Worm (Caenorhabditis elegans) whole organism, mixed stage, embryonic: ENCODE measurements around the gene ZK899.3.

Experiments
- M03D4.4 ChIP-seq: sonication (generic microtip); optimal IDR thresholded peaks from 2 replicates; lab custom pipeline; 2017; ENCODE audit warnings: mild to moderate bottlenecking, missing genetic modification characterization, missing compliant biosample characterization
- bed-3 ChIP-seq: fragments of 200-800 bp; sonication (Bioruptor generic); optimal IDR thresholded peaks from 3 replicates; lab custom pipeline; 2018; ENCODE audit warnings: mild to moderate bottlenecking, missing genetic modification characterization, moderate library complexity, missing compliant biosample characterization
- blmp-1 ChIP-seq: fragments of 150-350 bp; optimal IDR thresholded peaks from 2 replicates; lab custom pipeline; 2014; ENCODE audit warnings: missing biosample characterization, missing genetic modification characterization
- ceh-39 ChIP-seq: fragments of 150-350 bp; optimal IDR thresholded peaks from 2 replicates; lab custom pipeline; 2014; ENCODE audit warnings: missing biosample characterization, missing genetic modification characterization
- ceh-43 ChIP-seq: fragments of 200-800 bp; sonication (Bioruptor generic); optimal IDR thresholded peaks from 2 replicates; lab custom pipeline; 2018; ENCODE audit warnings: mild to moderate bottlenecking, missing genetic modification characterization, moderate library complexity, missing compliant biosample characterization
- ceh-83 ChIP-seq: fragments of 200-800 bp; sonication (Bioruptor generic); optimal IDR thresholded peaks from 2 replicates; lab custom pipeline; 2018; ENCODE audit warnings: mild to moderate bottlenecking, missing genetic modification characterization, missing compliant biosample characterization
- ces-1 ChIP-seq: fragments of 150-350 bp; optimal IDR thresholded peaks from 2 replicates; lab custom pipeline; 2014; ENCODE audit warnings: missing biosample characterization, missing genetic modification reagents, missing genetic modification characterization
- cnd-1 ChIP-seq: fragments of 200-800 bp; sonication (Bioruptor generic); optimal IDR thresholded peaks from 2 replicates; lab custom pipeline; 2018; ENCODE audit warnings: mild to moderate bottlenecking, missing genetic modification characterization, missing compliant biosample characterization
- drap-1 ChIP-seq: fragments of 200-800 bp; sonication (Bioruptor generic); optimal IDR thresholded peaks from 3 replicates; lab custom pipeline; 2018; ENCODE audit warnings: mild to moderate bottlenecking, missing genetic modification characterization, missing compliant biosample characterization
- elt-1 ChIP-seq: sonication (generic microtip); optimal IDR thresholded peaks from 2 replicates; lab custom pipeline; 2017; ENCODE audit warnings: missing genetic modification characterization, mild to moderate bottlenecking, missing compliant biosample characterization, antibody characterized with exemption, moderate library complexity, borderline replicate concordance; ENCODE audit not compliant: insufficient read depth
- flh-1 ChIP-seq: fragments of 200-800 bp; sonication (Bioruptor generic); optimal IDR thresholded peaks from 2 replicates; lab custom pipeline; 2018; ENCODE audit warnings: mild to moderate bottlenecking, missing genetic modification characterization, moderate library complexity, missing compliant biosample characterization
- lin-13 ChIP-seq: fragments of 150-350 bp; optimal IDR thresholded peaks from 2 replicates; lab custom pipeline; 2014; ENCODE audit warnings: missing biosample characterization, missing genetic modification characterization
- lin-32 ChIP-seq: fragments of 200-800 bp; sonication (Bioruptor generic); optimal IDR thresholded peaks from 2 replicates; lab custom pipeline; 2018; ENCODE audit warnings: mild to moderate bottlenecking, missing genetic modification characterization, missing compliant biosample characterization
- lsy-2 ChIP-seq: fragments of 150-350 bp; optimal IDR thresholded peaks from 2 replicates; lab custom pipeline; 2014; ENCODE audit warnings: missing biosample characterization, missing genetic modification characterization
- mep-1 ChIP-seq: fragments of 150-350 bp; optimal IDR thresholded peaks from 2 replicates; lab custom pipeline; 2017; ENCODE audit warnings: missing biosample characterization, missing genetic modification reagents, missing genetic modification characterization, inconsistent platforms
- mls-2 ChIP-seq: sonication (generic microtip); optimal IDR thresholded peaks from 2 replicates; lab custom pipeline; 2016; ENCODE audit warnings: mild to moderate bottlenecking, missing genetic modification characterization, moderate library complexity, missing compliant biosample characterization
- nhr-12 ChIP-seq: fragments of 150-350 bp; optimal IDR thresholded peaks from 2 replicates; lab custom pipeline; 2014; ENCODE audit warnings: missing biosample characterization, missing genetic modification characterization
- nhr-2 ChIP-seq: fragments of 150-350 bp; optimal IDR thresholded peaks from 2 replicates; lab custom pipeline; 2014; ENCODE audit warnings: missing biosample characterization, missing genetic modification characterization
- nhr-237 ChIP-seq: fragments of 150-350 bp; optimal IDR thresholded peaks from 2 replicates; lab custom pipeline; 2014; ENCODE audit warnings: missing biosample characterization, missing genetic modification characterization
- nhr-28 ChIP-seq: fragments of 150-350 bp; optimal IDR thresholded peaks from 2 replicates; lab custom pipeline; 2014; ENCODE audit warnings: missing biosample characterization, missing genetic modification characterization
- nhr-76 ChIP-seq: sonication (generic microtip); optimal IDR thresholded peaks from 2 replicates; lab custom pipeline; 2017; ENCODE audit warnings: missing biosample characterization, missing genetic modification characterization
- pha-4 ChIP-seq: fragments of 150-350 bp; optimal IDR thresholded peaks from 2 replicates; lab custom pipeline; 2018; ENCODE audit warnings: missing biosample characterization, missing genetic modification reagents, missing genetic modification characterization
- sem-2 ChIP-seq: fragments of 200-800 bp; sonication (Bioruptor generic); optimal IDR thresholded peaks from 2 replicates; lab custom pipeline; 2018; ENCODE audit warnings: mild to moderate bottlenecking, missing genetic modification characterization, missing compliant biosample characterization
- snpc-4 ChIP-seq: fragments of 150-350 bp; optimal IDR thresholded peaks from 2 replicates; lab custom pipeline; 2014; ENCODE audit warnings: missing biosample characterization, missing genetic modification characterization
- sptf-1 ChIP-seq: sonication (generic microtip); optimal IDR thresholded peaks from 2 replicates; lab custom pipeline; 2017; ENCODE audit warnings: mild to moderate bottlenecking, missing genetic modification characterization, moderate library complexity, missing compliant biosample characterization
- tbx-8 ChIP-seq: fragments of 200-800 bp; sonication (Bioruptor generic); optimal IDR thresholded peaks from 2 replicates; lab custom pipeline; 2018; ENCODE audit warnings: mild to moderate bottlenecking, missing genetic modification characterization, moderate library complexity, missing compliant biosample characterization
- unc-120 ChIP-seq: sonication (generic microtip); optimal IDR thresholded peaks from 2 replicates; lab custom pipeline; 2017; ENCODE audit warnings: missing genetic modification characterization, missing compliant biosample characterization; ENCODE audit not compliant: poor library complexity, severe bottlenecking
- unc-39 ChIP-seq: fragments of 150-350 bp; optimal IDR thresholded peaks from 2 replicates; lab custom pipeline; 2014; ENCODE audit warnings: missing biosample characterization, missing genetic modification characterization
- zip-8 ChIP-seq: fragments of 150-350 bp; optimal IDR thresholded peaks from 2 replicates; lab custom pipeline; 2014; ENCODE audit warnings: missing biosample characterization, missing genetic modification characterization
- ztf-11 ChIP-seq: fragments of 150-350 bp; optimal IDR thresholded peaks from 2 replicates; lab custom pipeline; 2014; ENCODE audit warnings: missing biosample characterization, missing genetic modification characterization

ZK899.3 gene

ce11 chrX:9443871-9444270 is 9.1 kb upstream of the ZK899.3 start:
- TF ChIP-seq ces-1 (GFP tag; lab: Kevin White, UChicago) (peak; percentile 40), flh-1 (GFP tag; lab: Kevin White, UChicago) (no peak)
- TF ChIP-seq, all 35 proteins: peak for 1

ce11 chrX:9446177-9446694 is 6.7 kb upstream of the ZK899.3 start, which contains the start of gene ZK899.1:
ZK899.1 (plus strand) TSS chrX:9446644.
- TF ChIP-seq ceh-83 (GFP tag; lab: Kevin White, UChicago) (no peak), sem-2 (GFP tag; lab: Kevin White, UChicago) (no peak), nhr-2 (tag; lab: Kevin White, UChicago) (no peak), M03D4.4 (tag; lab: Kevin White, UChicago) (no peak), mep-1 (tag; lab: Kevin White, UChicago) (no peak), elt-1 (tag; lab: Kevin White, UChicago) (no peak), nhr-28 (no peak), zip-8 (tag; lab: Kevin White, UChicago) (no peak), pha-4 (no peak), ceh-43 (GFP tag; lab: Kevin White, UChicago) (no peak)

ce11 chrX:9449330-9449729 is 3.6 kb upstream of the ZK899.3 start, which contains the start of gene ZK899.7:
ZK899.7 (minus strand) TSS chrX:9449430.
- TF ChIP-seq lsy-2 (tag; lab: Kevin White, UChicago) (no peak), lin-13 (tag; lab: Kevin White, UChicago) (no peak), pha-4 (no peak), mep-1 (tag; lab: Kevin White, UChicago) (no peak), blmp-1 (no peak), flh-1 (GFP tag; lab: Kevin White, UChicago) (no peak), nhr-237 (no peak), drap-1 (GFP tag; lab: Kevin White, UChicago) (no peak), cnd-1 (tag; lab: Kevin White, UChicago) (no peak), sem-2 (GFP tag; lab: Kevin White, UChicago) (no peak), elt-1 (tag; lab: Kevin White, UChicago) (no peak), nhr-2 (tag; lab: Kevin White, UChicago) (no peak), unc-120 (tag; lab: Kevin White, UChicago) (no peak), bed-3 (GFP tag; lab: Kevin White, UChicago) (no peak)
- TF ChIP-seq, all 35 proteins: peak for 0

- no peak for TF ChIP-seq mep-1 (tag; lab: Kevin White, UChicago)
- TF ChIP-seq lsy-2 (tag; lab: Kevin White, UChicago), result no peak
- TF ChIP-seq nhr-237, result no peak
- TF ChIP-seq ces-1 (GFP tag; lab: Kevin White, UChicago), result no peak
- no peak for TF ChIP-seq ztf-11
- peak; percentile 27 for TF ChIP-seq nhr-2 (tag; lab: Kevin White, UChicago)
- TF ChIP-seq pha-4, result peak; percentile 77
- TF ChIP-seq unc-39, result no peak
Observed at ce11 chrX:9451944-9452453, 949 bp upstream of the ZK899.3 start, which contains the start of gene ZK899.2. ZK899.2 (minus strand) TSS chrX:9451994.

- no peak for TF ChIP-seq lsy-2 (tag; lab: Kevin White, UChicago)
Observed at ce11 chrX:9456579-9456978, 3.6 kb downstream of the ZK899.3 start.

- TF ChIP-seq tbx-8 (GFP tag; lab: Kevin White, UChicago) (no peak), lsy-2 (tag; lab: Kevin White, UChicago) (no peak), nhr-76 (tag; lab: Kevin White, UChicago) (no peak), mls-2 (tag; lab: Kevin White, UChicago) (no peak), nhr-28 (no peak), nhr-2 (tag; lab: Kevin White, UChicago) (no peak), ceh-39 (tag; lab: Kevin White, UChicago) (no peak), lin-32 (GFP tag; lab: Kevin White, UChicago) (no peak), lin-13 (tag; lab: Kevin White, UChicago) (no peak), ces-1 (GFP tag; lab: Kevin White, UChicago) (no peak), nhr-237 (no peak), snpc-4 (tag; lab: Kevin White, UChicago) (no peak), sptf-1 (tag; lab: Kevin White, UChicago) (no peak), unc-120 (tag; lab: Kevin White, UChicago) (no peak), blmp-1 (no peak), unc-39 (no peak), nhr-12 (tag; lab: Kevin White, UChicago) (no peak), ceh-83 (GFP tag; lab: Kevin White, UChicago) (no peak), zip-8 (tag; lab: Kevin White, UChicago) (no peak)
Observed at ce11 chrX:9458142-9458541, 5.2 kb downstream of the ZK899.3 start, which contains the start of gene tba-8. tba-8 (minus strand) TSS chrX:9458348.
